Fruit fly (Drosophila melanogaster): ENCODE results near the gene CG10357.

Gene CG10357

DNA sequence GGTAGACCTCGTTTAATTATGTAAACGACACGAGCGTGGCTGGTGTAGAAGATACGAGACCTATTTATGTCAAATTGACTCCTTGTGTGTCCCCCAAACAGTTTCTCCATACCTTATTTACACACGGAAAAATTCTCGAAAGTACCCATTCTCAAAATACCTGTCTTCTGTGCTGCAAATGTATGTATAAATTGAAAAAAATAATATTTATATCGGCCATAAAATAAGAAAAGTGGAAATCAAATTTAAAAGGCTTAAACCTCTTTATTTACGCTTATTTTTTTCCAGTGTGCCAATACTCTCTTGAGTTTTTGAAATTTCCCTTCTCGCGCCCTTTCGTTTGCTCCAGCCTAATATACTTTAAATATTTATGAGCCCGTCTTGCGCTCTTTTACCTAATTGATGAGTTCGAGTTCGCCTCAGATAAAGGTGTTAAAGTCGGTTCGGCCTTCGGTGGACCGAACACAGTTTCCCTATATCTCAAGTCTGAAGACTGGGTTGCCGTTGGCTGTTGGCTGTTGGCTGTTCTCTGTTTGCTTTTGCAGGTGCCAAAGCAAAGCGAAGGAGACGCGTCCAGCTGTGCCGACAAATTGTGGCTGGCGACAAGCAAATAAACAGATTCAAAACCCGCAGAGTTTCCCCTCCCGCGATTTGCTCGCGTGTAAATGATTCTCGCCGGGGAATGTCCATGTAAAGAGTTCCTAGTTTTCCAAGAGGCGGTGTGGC, 23.6 kb downstream of the CG10357 start (continued):
- TF ChIP-seq odd (GFP tag; optimal IDR thresholded peaks at IDR 0.05) (peak; percentile 65), salm (tag; optimal IDR thresholded peaks at IDR 0.05) (peak; percentile 61), CG4730 (GFP tag; IDR thresholded peaks at IDR 0.05) (0 out of 2 replicates have a peak, but pooled peaks have one; percentile 32), zfh2 (GFP tag; optimal IDR thresholded peaks at IDR 0.05) (no peak), HLH3B (GFP tag; IDR thresholded peaks at IDR 0.05) (peak; percentile 66), CG10654 (GFP tag; optimal IDR thresholded peaks at IDR 0.05) (peak; percentile 31), pros (GFP tag; optimal IDR thresholded peaks at IDR 0.05) (no peak), Mes4 (GFP tag; optimal IDR thresholded peaks at IDR 0.05) (peak; percentile 47), CG15011 (GFP tag; optimal IDR thresholded peaks at IDR 0.05) (peak; percentile 12), gcm2 (GFP tag; optimal IDR thresholded peaks at IDR 0.05) (peak; percentile 57), dimm (GFP tag; IDR thresholded peaks at IDR 0.05) (no peak), Atf6 (GFP tag; IDR thresholded peaks at IDR 0.05) (no peak), CG12942 (GFP tag; optimal IDR thresholded peaks at IDR 0.05) (peak; percentile 40), mld (GFP tag; IDR thresholded peaks at IDR 0.05; ENCODE audit: partially characterized antibody) (no peak), ken (GFP tag; IDR thresholded peaks at IDR 0.05) (peak; percentile 85), Doc3 (GFP tag; IDR thresholded peaks at IDR 0.05; ENCODE audit: partially characterized antibody) (no peak), CG7963 (GFP tag; IDR thresholded peaks at IDR 0.05; ENCODE audit: partially characterized antibody) (no peak), CG14441 (GFP tag; IDR thresholded peaks at IDR 0.05) (peak; percentile 49), gfzf (GFP tag; optimal IDR thresholded peaks at IDR 0.05) (no peak), CG11504 (tag; optimal IDR thresholded peaks at IDR 0.05) (peak; percentile 72), Xrp1 (GFP tag; IDR thresholded peaks at IDR 0.05) (peak; percentile 88), CG9797 (GFP tag; optimal IDR thresholded peaks at IDR 0.05) (no peak), bowl (GFP tag; IDR thresholded peaks at IDR 0.05) (no peak), tin (GFP tag; optimal IDR thresholded peaks at IDR 0.05) (peak; percentile 63), CG3995 (GFP tag; optimal IDR thresholded peaks at IDR 0.05) (no peak), CG31441 (GFP tag; IDR thresholded peaks at IDR 0.05) (peak; percentile 70), Lim3 (GFP tag; IDR thresholded peaks at IDR 0.05) (no peak), CG13287 (GFP tag; IDR thresholded peaks at IDR 0.05; ENCODE audit: partially characterized antibody) (no peak), Ada2b (GFP tag; IDR thresholded peaks at IDR 0.05) (peak; percentile 45; the same call in 1 of the 2 replicates), CG18619 (GFP tag; optimal IDR thresholded peaks at IDR 0.05) (peak; percentile 60), ci (GFP tag; IDR thresholded peaks at IDR 0.05) (peak; percentile 85), Nf-YA (GFP tag; IDR thresholded peaks at IDR 0.05) (peak; percentile 57), trh (GFP tag; optimal IDR thresholded peaks at IDR 0.05) (peak; percentile 35), YL-1 (GFP tag; optimal IDR thresholded peaks at IDR 0.05) (peak; percentile 2), sna (GFP tag; IDR thresholded peaks at IDR 0.05; ENCODE audit: partially characterized antibody) (no peak), CG30403 (GFP tag; optimal IDR thresholded peaks at IDR 0.05) (peak; percentile 81), fd3F (GFP tag; optimal IDR thresholded peaks at IDR 0.05) (no peak), CG33557 (GFP tag; optimal IDR thresholded peaks at IDR 0.05) (peak; percentile 92), Taf1 (GFP tag; IDR thresholded peaks at IDR 0.05) (no peak), CG17328 (GFP tag; IDR thresholded peaks at IDR 0.05) (peak; percentile 89), Optix (GFP tag; IDR thresholded peaks at IDR 0.05) (no peak), twi (tag; optimal IDR thresholded peaks at IDR 0.05) (peak; percentile 70), Antp (GFP tag; optimal IDR thresholded peaks at IDR 0.05) (peak; percentile 39), Vsx1 (GFP tag; optimal IDR thresholded peaks at IDR 0.05) (peak; percentile 66), ase (GFP tag; IDR thresholded peaks at IDR 0.05) (peak; percentile 57; the same call in 1 of the 3 replicates), ERR (GFP tag; optimal IDR thresholded peaks at IDR 0.05) (no peak), CG10366 (GFP tag; IDR thresholded peaks at IDR 0.05) (peak; percentile 55; the same call in 1 of the 2 replicates), Ptx1 (GFP tag; IDR thresholded peaks at IDR 0.05) (peak; percentile 50; the same call in 1 of the 2 replicates), schlank (tag; optimal IDR thresholded peaks at IDR 0.05) (no peak), Adf1 (GFP tag; IDR thresholded peaks at IDR 0.05) (no peak)

Measured in whole organism, embryonic.